Fruit fly (Drosophila melanogaster) whole organism, embryonic: ENCODE measurements around the gene mus101.

Experiments
- B-H1 ChIP-seq: fragments of 200-800 bp; sonication (Bioruptor generic); IDR thresholded peaks from 3 replicates; pipeline ENCODE4 v1.3.6; 2022; ENCODE audit warnings: missing biosample characterization, missing genetic modification characterization
- BtbVII ChIP-seq: fragments of 200-800 bp; sonication (Bioruptor generic); optimal IDR thresholded peaks from 3 replicates; lab custom pipeline; 2017; ENCODE audit warnings: missing biosample characterization, mild to moderate bottlenecking, missing genetic modification characterization
- CG10654 ChIP-seq: fragments of 200-800 bp; sonication (Bioruptor generic); optimal IDR thresholded peaks from 2 replicates; lab custom pipeline; 2016; ENCODE audit warnings: missing biosample characterization, missing genetic modification characterization
- CG13775 ChIP-seq: fragments of 200-800 bp; sonication (Bioruptor generic); optimal IDR thresholded peaks from 3 replicates; lab custom pipeline; 2017; ENCODE audit warnings: missing biosample characterization, mild to moderate bottlenecking, missing genetic modification characterization
- CG15011 ChIP-seq: fragments of 200-800 bp; sonication (Bioruptor generic); optimal IDR thresholded peaks from 3 replicates; lab custom pipeline; 2018; ENCODE audit warnings: missing biosample characterization, mild to moderate bottlenecking, missing genetic modification characterization
- CG1647 ChIP-seq: fragments of 200-800 bp; sonication (Bioruptor generic); optimal IDR thresholded peaks from 3 replicates; lab custom pipeline; 2016; ENCODE audit warnings: missing biosample characterization, missing genetic modification characterization
- CG18599 ChIP-seq: fragments of 200-800 bp; sonication (Bioruptor generic); optimal IDR thresholded peaks from 3 replicates; lab custom pipeline; 2017; ENCODE audit warnings: missing biosample characterization, missing genetic modification characterization, mild to moderate bottlenecking, moderate library complexity, missing genetic modification reagents
- CG32767 ChIP-seq: fragments of 200-800 bp; sonication (Bioruptor generic); IDR thresholded peaks from 2 replicates; pipeline ENCODE4 v1.3.6; 2022; ENCODE audit warnings: missing biosample characterization, missing genetic modification characterization
- CG33557 ChIP-seq: fragments of 200-800 bp; sonication (Bioruptor generic); optimal IDR thresholded peaks from 2 replicates; lab custom pipeline; 2019; ENCODE audit warnings: missing biosample characterization, mild to moderate bottlenecking, missing genetic modification characterization, moderate library complexity
- CG3995 ChIP-seq: fragments of 200-800 bp; sonication (Bioruptor generic); optimal IDR thresholded peaks from 3 replicates; lab custom pipeline; 2016; ENCODE audit warnings: missing biosample characterization, missing genetic modification characterization
- CG42726 ChIP-seq: fragments of 200-800 bp; sonication (Bioruptor generic); IDR thresholded peaks from 2 replicates; pipeline ENCODE4 v1.3.6; 2022; ENCODE audit warnings: missing biosample characterization, missing genetic modification characterization; ENCODE audit not compliant: partially characterized antibody
- CG4424 ChIP-seq: fragments of 200-800 bp; sonication (Bioruptor generic); optimal IDR thresholded peaks from 3 replicates; lab custom pipeline; 2016; ENCODE audit warnings: missing biosample characterization, missing genetic modification characterization
- CG9817 ChIP-seq: fragments of 200-800 bp; sonication (Bioruptor generic); optimal IDR thresholded peaks from 2 replicates; lab custom pipeline; 2018; ENCODE audit warnings: missing biosample characterization, mild to moderate bottlenecking, missing genetic modification characterization, moderate library complexity
- Dp ChIP-seq: fragments of 200-800 bp; sonication (Bioruptor generic); optimal IDR thresholded peaks from 2 replicates; lab custom pipeline; 2018; ENCODE audit warnings: missing biosample characterization, mild to moderate bottlenecking, missing genetic modification characterization, moderate library complexity
- Fer3 ChIP-seq: fragments of 200-800 bp; sonication (Bioruptor generic); optimal IDR thresholded peaks from 2 replicates; lab custom pipeline; 2018; ENCODE audit warnings: missing biosample characterization, mild to moderate bottlenecking, missing genetic modification characterization, moderate library complexity
- HLH3B ChIP-seq: fragments of 200-800 bp; sonication (Bioruptor generic); IDR thresholded peaks from 2 replicates; pipeline ENCODE4 v1.3.6; 2022; ENCODE audit warnings: missing biosample characterization, missing genetic modification characterization
- Hand ChIP-seq: fragments of 200-800 bp; sonication (Bioruptor generic); optimal IDR thresholded peaks from 2 replicates; lab custom pipeline; 2017; ENCODE audit warnings: mild to moderate bottlenecking, missing biosample characterization, missing genetic modification reagents, missing genetic modification characterization
- MBD-R2 ChIP-seq: fragments of 200-800 bp; sonication (Bioruptor generic); IDR thresholded peaks from 2 replicates; pipeline ENCODE4 v1.3.6; 2022; ENCODE audit warnings: missing biosample characterization, missing genetic modification characterization
- MTF-1 ChIP-seq: fragments of 200-800 bp; sonication (Bioruptor generic); optimal IDR thresholded peaks from 2 replicates; lab custom pipeline; 2018; ENCODE audit warnings: missing biosample characterization, mild to moderate bottlenecking, missing genetic modification characterization, borderline replicate concordance
- Meics ChIP-seq: fragments of 200-800 bp; sonication (Bioruptor generic); optimal IDR thresholded peaks from 2 replicates; lab custom pipeline; 2017; ENCODE audit warnings: missing biosample characterization, mild to moderate bottlenecking, missing genetic modification characterization
- Mes4 ChIP-seq: fragments of 200-800 bp; sonication (Bioruptor generic); optimal IDR thresholded peaks from 2 replicates; lab custom pipeline; 2016; ENCODE audit warnings: missing biosample characterization, missing genetic modification characterization
- Stat92E ChIP-seq, 3 experiments: fragments of >200 bp in 2 of 3; fragments of 200-800 bp in 1 of 3; sonication (Bioruptor generic) in 1 of 3; optimal IDR thresholded peaks; 2 replicates each; lab custom pipeline; 2017 to 2019; ENCODE audit warnings: missing biosample characterization in 3 of 3, missing genetic modification characterization in 3 of 3, mild to moderate bottlenecking in 1 of 3, moderate library complexity in 1 of 3
- Tbp ChIP-seq: fragments of >200 bp; optimal IDR thresholded peaks from 2 replicates; lab custom pipeline; 2018; ENCODE audit warnings: missing biosample characterization, missing genetic modification characterization
- ap ChIP-seq: fragments of 200-800 bp; sonication (Bioruptor generic); IDR thresholded peaks from 2 replicates; pipeline ENCODE4 v1.3.6; 2022; ENCODE audit warnings: missing biosample characterization, missing genetic modification characterization
- bowl ChIP-seq: fragments of 200-800 bp; sonication (Bioruptor generic); IDR thresholded peaks from 2 replicates; pipeline ENCODE4 v1.3.6; 2022; ENCODE audit warnings: missing biosample characterization, missing genetic modification characterization
- chn ChIP-seq: fragments of 200-800 bp; sonication (Bioruptor generic); optimal IDR thresholded peaks from 2 replicates; lab custom pipeline; 2016; ENCODE audit warnings: missing biosample characterization, missing genetic modification characterization
- da ChIP-seq: fragments of 200-800 bp; sonication (Bioruptor generic); optimal IDR thresholded peaks from 2 replicates; lab custom pipeline; 2016; ENCODE audit warnings: missing biosample characterization, missing genetic modification characterization
- exex ChIP-seq: fragments of 200-800 bp; sonication (Bioruptor generic); optimal IDR thresholded peaks from 4 replicates; lab custom pipeline; 2018; ENCODE audit warnings: missing biosample characterization, mild to moderate bottlenecking, missing genetic modification characterization, moderate library complexity
- fru ChIP-seq: fragments of >200 bp; optimal IDR thresholded peaks from 2 replicates; lab custom pipeline; 2017
- gsb ChIP-seq: fragments of 200-800 bp; sonication (Bioruptor generic); IDR thresholded peaks from 2 replicates; pipeline ENCODE4 v1.3.6; 2022; ENCODE audit warnings: missing biosample characterization, missing genetic modification characterization
- gsb-n ChIP-seq: fragments of 200-800 bp; sonication (Bioruptor generic); optimal IDR thresholded peaks from 3 replicates; lab custom pipeline; 2018; ENCODE audit warnings: missing biosample characterization, mild to moderate bottlenecking, missing genetic modification characterization
- jumu ChIP-seq: fragments of 200-800 bp; sonication (Bioruptor generic); optimal IDR thresholded peaks from 3 replicates; lab custom pipeline; 2016; ENCODE audit warnings: missing biosample characterization, missing genetic modification characterization
- kah ChIP-seq: fragments of 200-800 bp; sonication (Bioruptor generic); optimal IDR thresholded peaks from 2 replicates; lab custom pipeline; 2018; ENCODE audit warnings: missing biosample characterization, mild to moderate bottlenecking, missing genetic modification characterization
- lilli ChIP-seq: fragments of 200-800 bp; sonication (Bioruptor generic); optimal IDR thresholded peaks from 3 replicates; lab custom pipeline; 2016; ENCODE audit warnings: missing biosample characterization, missing genetic modification characterization
- lola ChIP-seq, 3 experiments: fragments of >200 bp in 2 of 3; fragments of 200-800 bp in 1 of 3; sonication (Bioruptor generic) in 1 of 3; optimal IDR thresholded peaks; 2 replicates each; lab custom pipeline; 2017 to 2019; ENCODE audit warnings: missing biosample characterization in 3 of 3, missing genetic modification characterization in 3 of 3, mild to moderate bottlenecking in 1 of 3, moderate library complexity in 1 of 3
- mam ChIP-seq: fragments of 200-800 bp; sonication (Bioruptor generic); optimal IDR thresholded peaks from 3 replicates; lab custom pipeline; 2016; ENCODE audit warnings: missing biosample characterization, missing genetic modification characterization
- nmo ChIP-seq: fragments of 200-800 bp; sonication (Bioruptor generic); optimal IDR thresholded peaks from 2 replicates; lab custom pipeline; 2018; ENCODE audit warnings: missing biosample characterization, mild to moderate bottlenecking, missing genetic modification characterization, moderate library complexity
- oc ChIP-seq: fragments of 200-800 bp; sonication (Bioruptor generic); optimal IDR thresholded peaks from 2 replicates; lab custom pipeline; 2018; ENCODE audit warnings: missing biosample characterization, mild to moderate bottlenecking, missing genetic modification characterization, moderate library complexity
- odd ChIP-seq: fragments of 200-800 bp; sonication (Bioruptor generic); optimal IDR thresholded peaks from 2 replicates; lab custom pipeline; 2017; ENCODE audit warnings: missing biosample characterization, mild to moderate bottlenecking, missing genetic modification characterization
- otp ChIP-seq: fragments of 200-800 bp; sonication (Bioruptor generic); IDR thresholded peaks from 3 replicates; pipeline ENCODE4, ENCODE4 v1.3.6; 2022; ENCODE audit warnings: missing biosample characterization, missing genetic modification characterization
- prd ChIP-seq, 3 experiments: fragments of >200 bp in 2 of 3; fragments of 200-800 bp in 1 of 3; sonication (Bioruptor generic) in 1 of 3; optimal IDR thresholded peaks in 2 of 3; IDR thresholded peaks in 1 of 3; 2 replicates in 2 of 3; 3 replicates in 1 of 3; pipeline versions ENCODE4 v1.3.6 to Lab custom; 2017 to 2022; ENCODE audit warnings: missing biosample characterization in 1 of 3, missing genetic modification characterization in 1 of 3
- psq ChIP-seq: fragments of 200-800 bp; sonication (Bioruptor generic); optimal IDR thresholded peaks from 2 replicates; lab custom pipeline; 2017; ENCODE audit warnings: missing biosample characterization, missing genetic modification characterization
- rib ChIP-seq: fragments of 200-800 bp; sonication (Bioruptor generic); IDR thresholded peaks from 2 replicates; pipeline ENCODE4 v1.3.6; 2022; ENCODE audit warnings: missing biosample characterization, missing genetic modification characterization
- schlank ChIP-seq: fragments of 200-800 bp; sonication (Bioruptor generic); optimal IDR thresholded peaks from 2 replicates; lab custom pipeline; 2018; ENCODE audit warnings: missing biosample characterization, mild to moderate bottlenecking, missing genetic modification characterization
- sens-2 ChIP-seq: fragments of 200-800 bp; sonication (Bioruptor generic); IDR thresholded peaks from 2 replicates; pipeline ENCODE4 v1.3.6; 2022; ENCODE audit warnings: missing biosample characterization, missing genetic modification characterization
- sob ChIP-seq: fragments of 200-800 bp; sonication (Bioruptor generic); IDR thresholded peaks from 2 replicates; pipeline ENCODE4 v1.3.6; 2022; ENCODE audit warnings: missing biosample characterization, missing genetic modification characterization
- sqz ChIP-seq: fragments of 200-800 bp; sonication (Bioruptor generic); optimal IDR thresholded peaks from 3 replicates; lab custom pipeline; 2018; ENCODE audit warnings: missing biosample characterization, mild to moderate bottlenecking, missing genetic modification characterization
- sug ChIP-seq: fragments of 200-800 bp; optimal IDR thresholded peaks from 2 replicates; lab custom pipeline; 2019; ENCODE audit warnings: missing biosample characterization, mild to moderate bottlenecking, missing genetic modification characterization, moderate library complexity
- tx ChIP-seq: fragments of 200-800 bp; sonication (Bioruptor generic); optimal IDR thresholded peaks from 2 replicates; lab custom pipeline; 2016; ENCODE audit warnings: missing biosample characterization, missing genetic modification characterization
- vnd ChIP-seq: fragments of 200-800 bp; sonication (Bioruptor generic); IDR thresholded peaks from 3 replicates; pipeline ENCODE4 v1.3.6; 2022; ENCODE audit warnings: missing biosample characterization, missing genetic modification characterization; ENCODE audit not compliant: partially characterized antibody

mus101 gene

dm6 chrX:13756776-13757312 lies 34.8 kb downstream of the mus101 start, which contains the start of the genes CG32625 and Rtc1 (continued):
- peak; percentile 46 for TF ChIP-seq Fer3 (tag; lab: Kevin White, UChicago)
- peak; percentile 47 for TF ChIP-seq CG4424
- TF ChIP-seq BtbVII (GFP tag; lab: Kevin White, UChicago), result peak; percentile 11
- TF ChIP-seq MBD-R2 (GFP tag; lab: Robert Waterston, UW), result peak; percentile 60
- TF ChIP-seq CG42726 (GFP tag; lab: Robert Waterston, UW), result no peak
- TF ChIP-seq schlank (tag; lab: Kevin White, UChicago), result no peak
- peak; percentile 49 for TF ChIP-seq Meics (GFP tag; lab: Kevin White, UChicago)
- TF ChIP-seq vnd (GFP tag; lab: Robert Waterston, UW), result 0 out of 3 replicates have a peak, but pooled peaks have one; percentile 12
- TF ChIP-seq bowl (GFP tag; lab: Robert Waterston, UW), result no peak
- TF ChIP-seq gsb (GFP tag; lab: Robert Waterston, UW), result no peak
- peak; percentile 53 for TF ChIP-seq CG9817 (tag; lab: Kevin White, UChicago)
- TF ChIP-seq otp, result no peak
- no peak for TF ChIP-seq CG32767
- peak; percentile 19 for TF ChIP-seq Hand (GFP tag; lab: Kevin White, UChicago)
- peak; percentile 13 for TF ChIP-seq CG10654 (GFP tag; lab: Kevin White, UChicago)
- peak; percentile 24 for TF ChIP-seq exex
- peak; percentile 8 for TF ChIP-seq odd (GFP tag; lab: Kevin White, UChicago)
- no peak for TF ChIP-seq mam (GFP tag; lab: Kevin White, UChicago)
- TF ChIP-seq lola (GFP tag; optimal IDR thresholded peaks at IDR 0.05; lab: Kevin White, UChicago), result peak in 1 of 3 experiments; percentile 17
- TF ChIP-seq sob (GFP tag; lab: Robert Waterston, UW), result peak; percentile 61; the same call in 1 of the 2 replicates
- TF ChIP-seq psq (GFP tag; lab: Kevin White, UChicago), result no peak
- no peak for TF ChIP-seq Tbp (GFP tag; lab: Kevin White, UChicago)
- peak; percentile 59 for TF ChIP-seq sug (tag; lab: Kevin White, UChicago)
- peak; percentile 32; the same call in 1 of the 2 replicates for TF ChIP-seq ap
- no peak for TF ChIP-seq jumu (GFP tag; lab: Kevin White, UChicago)
- no peak for TF ChIP-seq kah (GFP tag; lab: Kevin White, UChicago)
- no peak for TF ChIP-seq B-H1
- peak; percentile 54 for TF ChIP-seq CG18599 (GFP tag; lab: Kevin White, UChicago)
- TF ChIP-seq oc (tag; lab: Kevin White, UChicago), result no peak
- peak; percentile 7 for TF ChIP-seq CG33557
- no peak for TF ChIP-seq da (GFP tag; lab: Kevin White, UChicago)
- peak; percentile 27; the same call in 1 of the 2 replicates for TF ChIP-seq HLH3B (GFP tag; lab: Robert Waterston, UW)
- no peak for TF ChIP-seq CG15011 (GFP tag; lab: Kevin White, UChicago)
- no peak for TF ChIP-seq Stat92E (GFP tag; optimal IDR thresholded peaks at IDR 0.05; lab: Kevin White, UChicago)
- TF ChIP-seq MTF-1 (GFP tag; lab: Kevin White, UChicago), result no peak
- no peak for TF ChIP-seq Mes4
- peak; percentile 50 for TF ChIP-seq Dp (GFP tag; lab: Kevin White, UChicago)
- no peak for TF ChIP-seq chn (GFP tag; lab: Kevin White, UChicago)
- no peak for TF ChIP-seq rib (GFP tag; lab: Robert Waterston, UW)
- peak; percentile 7 for TF ChIP-seq gsb-n
- no peak for TF ChIP-seq tx (GFP tag; lab: Kevin White, UChicago)
- TF ChIP-seq CG13775, result peak; percentile 59
- TF ChIP-seq CG1647 (GFP tag; lab: Kevin White, UChicago), result no peak
- no peak for TF ChIP-seq fru (lab: Kevin White, UChicago)
- TF ChIP-seq nmo (GFP tag; lab: Kevin White, UChicago), result peak; percentile 63
- TF ChIP-seq sqz (GFP tag; lab: Kevin White, UChicago), result no peak
- TF ChIP-seq sens-2, result no peak
- peak; percentile 44 for TF ChIP-seq lilli
- no peak for TF ChIP-seq CG3995 (GFP tag; lab: Kevin White, UChicago)
- no peak for TF ChIP-seq prd (optimal IDR thresholded peaks at IDR 0.05; lab: Kevin White, UChicago)
- peak; percentile 53; the same call in 2 of the 3 replicates for TF ChIP-seq prd (GFP tag; IDR thresholded peaks at IDR 0.05; lab: Robert Waterston, UW)
